Worm (Caenorhabditis elegans) whole organism, mixed stage, embryonic: ENCODE results near the gene epg-5.

Source experiments
- lsy-2 ChIP-seq: fragments of 150-350 bp; optimal IDR thresholded peaks from 2 replicates; lab custom pipeline; 2014; ENCODE audit warnings: missing biosample characterization, missing genetic modification characterization
- nhr-237 ChIP-seq: fragments of 150-350 bp; optimal IDR thresholded peaks from 2 replicates; lab custom pipeline; 2014; ENCODE audit warnings: missing biosample characterization, missing genetic modification characterization
- nhr-76 ChIP-seq: sonication (generic microtip); optimal IDR thresholded peaks from 2 replicates; lab custom pipeline; 2017; ENCODE audit warnings: missing biosample characterization, missing genetic modification characterization
- snpc-4 ChIP-seq: fragments of 150-350 bp; optimal IDR thresholded peaks from 2 replicates; lab custom pipeline; 2014; ENCODE audit warnings: missing biosample characterization, missing genetic modification characterization
- unc-120 ChIP-seq: sonication (generic microtip); optimal IDR thresholded peaks from 2 replicates; lab custom pipeline; 2017; ENCODE audit warnings: missing genetic modification characterization, missing compliant biosample characterization; ENCODE audit not compliant: poor library complexity, severe bottlenecking
- unc-62 ChIP-seq: fragments of 150-350 bp; optimal IDR thresholded peaks from 2 replicates; lab custom pipeline; 2014; ENCODE audit warnings: missing biosample characterization, missing genetic modification reagents, missing genetic modification characterization

ce11 chrII:6566628-6567180 lies 42.5 kb downstream of the epg-5 start, which contains the start of the genes F18C5.5 and F18C5.9:
- no peak for TF ChIP-seq lsy-2 (tag; lab: Kevin White, UChicago)
- no peak for TF ChIP-seq unc-62 (GFP tag; lab: Kevin White, UChicago)
- no peak for TF ChIP-seq nhr-76 (tag; lab: Kevin White, UChicago)
- no peak for TF ChIP-seq unc-120 (tag; lab: Kevin White, UChicago)
- no peak for TF ChIP-seq nhr-237 (tag; lab: Kevin White, UChicago)
- TF ChIP-seq snpc-4 (tag; lab: Kevin White, UChicago) = no peak
